Worm (Caenorhabditis elegans) whole organism, L1 larva: Measurements from ENCODE around the gene Y113G7B.12.

Experiments used
- blmp-1 ChIP-seq: fragments of 150-350 bp; optimal IDR thresholded peaks from 2 replicates; lab custom pipeline; 2014; ENCODE audit warnings: missing biosample characterization, missing genetic modification characterization
- efl-1 ChIP-seq, 4 experiments: fragments of 150-350 bp; optimal IDR thresholded peaks in 3 of 4; peaks in 1 of 4; 1 replicate in 1 of 4; 2 replicates in 3 of 4; lab custom pipeline; 2014; ENCODE audit warnings: missing biosample characterization in 2 of 4, missing genetic modification characterization in 2 of 4, missing genetic modification reagents in 2 of 4
- egl-27 ChIP-seq, 2 experiments: fragments of 150-350 bp in 1 of 2; sonication (generic microtip); optimal IDR thresholded peaks; 3 replicates each; lab custom pipeline; 2017 to 2018; ENCODE audit warnings: missing biosample characterization in 2 of 2, missing genetic modification characterization in 2 of 2, missing genetic modification reagents in 2 of 2
- lin-13 ChIP-seq: fragments of 150-350 bp; optimal IDR thresholded peaks from 2 replicates; lab custom pipeline; 2014; ENCODE audit warnings: missing biosample characterization, missing genetic modification reagents, missing genetic modification characterization
- lin-35 ChIP-seq, 2 experiments: fragments of 150-350 bp; optimal IDR thresholded peaks; 2 replicates each; lab custom pipeline; 2014; ENCODE audit warnings: missing biosample characterization in 2 of 2, missing genetic modification characterization in 2 of 2, missing genetic modification reagents in 2 of 2
- mef-2 ChIP-seq: fragments of 150-350 bp; optimal IDR thresholded peaks from 2 replicates; lab custom pipeline; 2014; ENCODE audit warnings: missing biosample characterization, missing genetic modification characterization
- nhr-90 ChIP-seq: sonication (generic microtip); optimal IDR thresholded peaks from 2 replicates; lab custom pipeline; 2016; ENCODE audit warnings: mild to moderate bottlenecking, missing genetic modification characterization, missing compliant biosample characterization; ENCODE audit not compliant: poor library complexity
- rnt-1 ChIP-seq: sonication (generic microtip); optimal IDR thresholded peaks from 2 replicates; lab custom pipeline; 2016; ENCODE audit warnings: mild to moderate bottlenecking, missing genetic modification characterization, moderate library complexity, missing compliant biosample characterization
- snpc-4 ChIP-seq: fragments of 150-350 bp; optimal IDR thresholded peaks from 2 replicates; lab custom pipeline; 2014; ENCODE audit warnings: missing biosample characterization, missing genetic modification characterization

ce11 chrV:20199658-20200057 lies 12.8 kb downstream of the Y113G7B.12 start:
- TF ChIP-seq snpc-4 (tag; lab: Kevin White, UChicago) (no peak), lin-13 (GFP tag; lab: Kevin White, UChicago) (no peak), lin-35 (GFP tag; optimal IDR thresholded peaks at IDR 0.05; lab: Kevin White, UChicago) (no peak), mef-2 (tag; lab: Kevin White, UChicago) (no peak), blmp-1 (tag; lab: Kevin White, UChicago) (no peak), nhr-90 (no peak), efl-1 (optimal IDR thresholded peaks at IDR 0.05; lab: Kevin White, UChicago) (no peak), efl-1 (GFP tag; optimal IDR thresholded peaks at IDR 0.05 in 1 of 2; lab: Kevin White, UChicago) (no peak), egl-27 (tag; optimal IDR thresholded peaks at IDR 0.05; lab: Kevin White, UChicago) (no peak), rnt-1 (no peak)
